Worm (Caenorhabditis elegans): ENCODE results near the gene lir-3.

DNA sequence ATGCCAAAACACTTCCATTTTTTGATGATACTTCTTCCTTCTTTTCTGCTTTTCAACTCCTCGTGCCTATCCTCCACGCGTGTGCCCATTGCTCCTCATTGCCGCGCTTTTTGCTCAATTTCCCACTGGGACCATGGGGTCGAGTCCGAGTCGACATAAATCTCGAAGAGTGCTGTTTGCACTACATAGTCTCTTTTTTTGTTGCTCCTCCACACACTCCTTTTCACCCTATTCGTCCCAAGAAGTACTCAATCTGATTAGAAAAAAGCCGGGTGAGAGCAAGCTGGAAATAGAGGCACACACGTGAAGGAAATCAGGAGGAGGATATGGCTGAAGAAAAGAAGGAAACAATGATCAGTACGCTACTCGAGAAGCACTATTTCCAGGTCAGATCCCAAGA, 42.0 kb downstream of the lir-3 start, which contains the start of gene arrd-6:
- TF ChIP-seq snpc-4 (tag; optimal IDR thresholded peaks at IDR 0.05) (no peak), nhr-25 (tag; optimal IDR thresholded peaks at IDR 0.05) (no peak), ZK546.5 (tag; optimal IDR thresholded peaks at IDR 0.05) (no peak), nhr-12 (tag; optimal IDR thresholded peaks at IDR 0.05) (no peak), nhr-237 (tag; optimal IDR thresholded peaks at IDR 0.05) (no peak), ama-1 (optimal IDR thresholded peaks at IDR 0.05) (no peak)

Data from whole organism, L3 larva.